Fruit fly (Drosophila melanogaster) S2 (cell line): ENCODE results near the gene CanA-14F.

Source experiments
- CG8478 ChIP-seq: fragments of >200 bp; optimal IDR thresholded peaks from 2 replicates; lab custom pipeline; 2018
- CTCF ChIP-seq, 2 experiments: fragments of >200 bp; optimal IDR thresholded peaks; 2 replicates each; lab custom pipeline; 2018

CanA-14F gene

dm6 chrX:16595411-16595810 lies 8.4 kb upstream of the CanA-14F start:
- no peak for TF ChIP-seq CG8478 (lab: Kevin White, UChicago)
- no peak for TF ChIP-seq CTCF (optimal IDR thresholded peaks at IDR 0.05; lab: Kevin White, UChicago)

dm6 chrX:16593418-16593817 lies 6.4 kb upstream of the CanA-14F start, which contains the start of the genes SMC3 and Ubc7:
Gene SMC3 (minus strand): TSS chrX:16593439.
Gene Ubc7 (plus strand): TSS chrX:16593677.
- TF ChIP-seq CG8478 (lab: Kevin White, UChicago): no peak
- TF ChIP-seq CTCF (optimal IDR thresholded peaks at IDR 0.05; lab: Kevin White, UChicago): no peak

- TF ChIP-seq CTCF (optimal IDR thresholded peaks at IDR 0.05; lab: Kevin White, UChicago): no peak
- no peak for TF ChIP-seq CG8478 (lab: Kevin White, UChicago)
Measured at dm6 chrX:16587668-16588046, 685 bp upstream of the CanA-14F start, which contains the start of gene CG13014. Gene CG13014 (plus strand): TSS chrX:16587873.

dm6 chrX:16586178-16586890 lies 638 bp downstream of the CanA-14F start:
- TF ChIP-seq CTCF (optimal IDR thresholded peaks at IDR 0.05; lab: Kevin White, UChicago) (no peak), CG8478 (lab: Kevin White, UChicago) (no peak)

dm6 chrX:16585569-16585968 lies 1.4 kb downstream of the CanA-14F start:
- no peak for TF ChIP-seq CTCF (optimal IDR thresholded peaks at IDR 0.05; lab: Kevin White, UChicago)

- TF ChIP-seq CTCF (optimal IDR thresholded peaks at IDR 0.05; lab: Kevin White, UChicago) (no peak), CG8478 (lab: Kevin White, UChicago) (no peak)
Measured at dm6 chrX:16583730-16584129, 3.2 kb downstream of the CanA-14F start.

dm6 chrX:16582145-16582544 lies 4.8 kb downstream of the CanA-14F start:
- TF ChIP-seq CTCF (optimal IDR thresholded peaks at IDR 0.05; lab: Kevin White, UChicago) (no peak), CG8478 (lab: Kevin White, UChicago) (no peak)

dm6 chrX:16581703-16582102 lies 5.3 kb downstream of the CanA-14F start:
- no peak for TF ChIP-seq CG8478 (lab: Kevin White, UChicago)
- no peak for TF ChIP-seq CTCF (optimal IDR thresholded peaks at IDR 0.05; lab: Kevin White, UChicago)

dm6 chrX:16579978-16580377 lies 7.0 kb downstream of the CanA-14F start:
- TF ChIP-seq CG8478 (lab: Kevin White, UChicago): no peak
- no peak for TF ChIP-seq CTCF (optimal IDR thresholded peaks at IDR 0.05; lab: Kevin White, UChicago)

- TF ChIP-seq CG8478 (lab: Kevin White, UChicago) (no peak), CTCF (optimal IDR thresholded peaks at IDR 0.05; lab: Kevin White, UChicago) (no peak)
Measured at dm6 chrX:16575097-16575496, 11.9 kb downstream of the CanA-14F start.

dm6 chrX:16574114-16574513 lies 12.9 kb downstream of the CanA-14F start:
- TF ChIP-seq CTCF (optimal IDR thresholded peaks at IDR 0.05; lab: Kevin White, UChicago) (no peak), CG8478 (lab: Kevin White, UChicago) (no peak)

dm6 chrX:16573659-16574058 lies 13.3 kb downstream of the CanA-14F start:
- TF ChIP-seq CTCF (optimal IDR thresholded peaks at IDR 0.05; lab: Kevin White, UChicago) (no peak), CG8478 (lab: Kevin White, UChicago) (no peak)

- TF ChIP-seq CTCF (optimal IDR thresholded peaks at IDR 0.05; lab: Kevin White, UChicago): no peak
- no peak for TF ChIP-seq CG8478 (lab: Kevin White, UChicago)
Measured at dm6 chrX:16570572-16571224, 16.3 kb downstream of the CanA-14F start.

dm6 chrX:16565377-16565776 lies 21.6 kb downstream of the CanA-14F start:
- TF ChIP-seq CG8478 (lab: Kevin White, UChicago) (no peak), CTCF (optimal IDR thresholded peaks at IDR 0.05; lab: Kevin White, UChicago) (no peak)

dm6 chrX:16562259-16562658 lies 24.7 kb downstream of the CanA-14F start:
- TF ChIP-seq CTCF (optimal IDR thresholded peaks at IDR 0.05; lab: Kevin White, UChicago): peak in 1 of 2 experiments; percentile 30
- TF ChIP-seq CG8478 (lab: Kevin White, UChicago): no peak
